Worm (Caenorhabditis elegans) whole organism, L2 larva: ENCODE measurements around the gene ceh-22.
A peak's percentile ranks its signal among the peaks of the same experiment; 100 is the strongest.

ENCODE experiments used
- C34F6.9 ChIP-seq: fragments of 150-350 bp; optimal IDR thresholded peaks from 2 replicates; lab custom pipeline; 2014; ENCODE audit warnings: missing biosample characterization, missing genetic modification characterization
- F13H6.1 ChIP-seq: sonication (generic microtip); optimal IDR thresholded peaks from 2 replicates; lab custom pipeline; 2016; ENCODE audit warnings: missing genetic modification characterization, missing compliant biosample characterization
- Y55F3AM.14 ChIP-seq: fragments of 200-800 bp; sonication (Bioruptor generic); optimal IDR thresholded peaks from 2 replicates; lab custom pipeline; 2018; ENCODE audit warnings: mild to moderate bottlenecking, missing genetic modification characterization, missing compliant biosample characterization
- alr-1 ChIP-seq: fragments of 150-350 bp; optimal IDR thresholded peaks from 2 replicates; lab custom pipeline; 2014; ENCODE audit warnings: missing biosample characterization, missing genetic modification characterization
- ama-1 ChIP-seq: fragments of 150-350 bp; optimal IDR thresholded peaks from 2 replicates; lab custom pipeline; 2018; ENCODE audit warnings: inconsistent platforms
- ceh-82 ChIP-seq: fragments of 150-350 bp; optimal IDR thresholded peaks from 2 replicates; lab custom pipeline; 2014; ENCODE audit warnings: missing biosample characterization, missing genetic modification characterization
- crh-2 ChIP-seq: sonication (generic microtip); optimal IDR thresholded peaks from 2 replicates; lab custom pipeline; 2017; ENCODE audit warnings: missing biosample characterization, missing genetic modification characterization
- egl-27 ChIP-seq: sonication (generic microtip); optimal IDR thresholded peaks from 3 replicates; lab custom pipeline; 2017; ENCODE audit warnings: missing biosample characterization, missing genetic modification reagents, missing genetic modification characterization
- elt-3 ChIP-seq: sonication (generic microtip); optimal IDR thresholded peaks from 2 replicates; lab custom pipeline; 2017; ENCODE audit warnings: missing biosample characterization, missing genetic modification characterization
- fos-1 ChIP-seq: fragments of 150-350 bp; optimal IDR thresholded peaks from 2 replicates; lab custom pipeline; 2014; ENCODE audit warnings: missing biosample characterization, missing genetic modification characterization
- gmeb-1 ChIP-seq: fragments of 150-350 bp; optimal IDR thresholded peaks from 2 replicates; lab custom pipeline; 2014; ENCODE audit warnings: missing biosample characterization, missing genetic modification characterization
- lin-11 ChIP-seq: fragments of 150-350 bp; sonication (generic microtip); optimal IDR thresholded peaks from 2 replicates; lab custom pipeline; 2014; ENCODE audit warnings: missing biosample characterization, missing genetic modification characterization, inconsistent platforms, mixed read lengths
- lin-39 ChIP-seq: fragments of 150-350 bp; optimal IDR thresholded peaks from 2 replicates; lab custom pipeline; 2014; ENCODE audit warnings: missing biosample characterization, missing genetic modification reagents, missing genetic modification characterization
- lsy-2 ChIP-seq, 2 experiments: fragments of 150-350 bp in 1 of 2; sonication (generic microtip) in 1 of 2; optimal IDR thresholded peaks; 2 replicates each; lab custom pipeline; 2014 to 2017; ENCODE audit warnings: missing biosample characterization in 2 of 2, missing genetic modification characterization in 2 of 2
- mab-5 ChIP-seq: fragments of 150-350 bp; optimal IDR thresholded peaks from 2 replicates; lab custom pipeline; 2014; ENCODE audit warnings: missing biosample characterization, missing genetic modification characterization
- mdl-1 ChIP-seq, 2 experiments: fragments of 150-350 bp in 1 of 2; sonication (generic microtip) in 1 of 2; optimal IDR thresholded peaks; 2 replicates each; lab custom pipeline; 2017; ENCODE audit warnings: missing biosample characterization in 2 of 2, missing genetic modification characterization in 2 of 2
- nhr-10 ChIP-seq: sonication (generic microtip); optimal IDR thresholded peaks from 2 replicates; lab custom pipeline; 2017; ENCODE audit warnings: missing biosample characterization, missing genetic modification characterization
- nhr-11 ChIP-seq: fragments of 150-350 bp; optimal IDR thresholded peaks from 2 replicates; lab custom pipeline; 2014; ENCODE audit warnings: missing biosample characterization, missing genetic modification characterization
- nhr-12 ChIP-seq: fragments of 150-350 bp; optimal IDR thresholded peaks from 2 replicates; lab custom pipeline; 2014; ENCODE audit warnings: missing biosample characterization, missing genetic modification characterization
- nhr-129 ChIP-seq: fragments of 150-350 bp; optimal IDR thresholded peaks from 2 replicates; lab custom pipeline; 2014; ENCODE audit warnings: missing biosample characterization, missing genetic modification characterization
- nhr-21 ChIP-seq: fragments of 150-350 bp; optimal IDR thresholded peaks from 2 replicates; lab custom pipeline; 2014; ENCODE audit warnings: missing biosample characterization, missing genetic modification characterization
- nhr-23 ChIP-seq: fragments of 150-350 bp; optimal IDR thresholded peaks from 2 replicates; lab custom pipeline; 2014; ENCODE audit warnings: missing biosample characterization, missing genetic modification reagents, missing genetic modification characterization
- nhr-237 ChIP-seq: fragments of 150-350 bp; optimal IDR thresholded peaks from 2 replicates; lab custom pipeline; 2014; ENCODE audit warnings: missing biosample characterization, missing genetic modification characterization
- nhr-25 ChIP-seq: fragments of 150-350 bp; sonication (generic microtip); optimal IDR thresholded peaks from 3 replicates; lab custom pipeline; 2014; ENCODE audit warnings: missing biosample characterization, missing genetic modification characterization
- peb-1 ChIP-seq: fragments of 150-350 bp; optimal IDR thresholded peaks from 2 replicates; lab custom pipeline; 2014; ENCODE audit warnings: missing biosample characterization, missing genetic modification characterization
- sma-3 ChIP-seq: sonication (generic microtip); optimal IDR thresholded peaks from 2 replicates; lab custom pipeline; 2016; ENCODE audit warnings: missing genetic modification reagents, missing genetic modification characterization, missing compliant biosample characterization
- sma-9 ChIP-seq, 2 experiments: fragments of 150-350 bp in 1 of 2; sonication (generic microtip) in 1 of 2; optimal IDR thresholded peaks; 2 replicates each; lab custom pipeline; 2014 to 2016; ENCODE audit warnings: missing genetic modification characterization in 2 of 2, mild to moderate bottlenecking in 1 of 2, missing biosample characterization in 1 of 2, missing compliant biosample characterization in 1 of 2, missing genetic modification reagents in 1 of 2, moderate library complexity in 1 of 2
- unc-55 ChIP-seq: fragments of 150-350 bp; sonication (generic microtip); optimal IDR thresholded peaks from 3 replicates; lab custom pipeline; 2014; ENCODE audit warnings: missing biosample characterization, missing genetic modification reagents, missing genetic modification characterization
- unc-62 ChIP-seq: fragments of 150-350 bp; optimal IDR thresholded peaks from 2 replicates; lab custom pipeline; 2014; ENCODE audit warnings: missing biosample characterization, missing genetic modification reagents, missing genetic modification characterization
- ztf-11 ChIP-seq: sonication (generic microtip); optimal IDR thresholded peaks from 2 replicates; lab custom pipeline; 2017; ENCODE audit warnings: missing biosample characterization, missing genetic modification characterization

The ceh-22 gene

DNA sequence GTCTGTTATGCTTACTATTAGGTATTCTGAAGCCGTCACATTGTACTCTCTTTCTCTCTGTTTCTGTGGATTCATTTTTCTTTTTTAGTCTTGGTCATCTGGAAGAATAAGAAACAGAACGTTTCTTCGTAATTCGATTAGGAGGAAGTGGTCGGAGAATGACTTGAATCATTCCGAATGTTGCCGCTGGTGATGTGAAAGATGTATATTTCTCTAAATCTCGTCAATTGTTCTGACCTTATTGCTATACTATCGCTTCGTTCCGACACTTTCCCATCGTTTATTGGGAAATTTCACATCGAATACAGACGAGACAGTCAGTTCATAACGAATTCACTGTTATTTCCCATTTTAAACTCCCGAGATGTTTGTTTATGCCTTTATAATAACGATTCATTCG is 7.4 kb downstream of the ceh-22 start:
- TF ChIP-seq fos-1 (tag; lab: Kevin White, UChicago) (peak; percentile 4), nhr-11 (no peak), lsy-2 (tag; optimal IDR thresholded peaks at IDR 0.05; lab: Kevin White, UChicago) (peak in 1 of 2 experiments; percentile 6)

DNA sequence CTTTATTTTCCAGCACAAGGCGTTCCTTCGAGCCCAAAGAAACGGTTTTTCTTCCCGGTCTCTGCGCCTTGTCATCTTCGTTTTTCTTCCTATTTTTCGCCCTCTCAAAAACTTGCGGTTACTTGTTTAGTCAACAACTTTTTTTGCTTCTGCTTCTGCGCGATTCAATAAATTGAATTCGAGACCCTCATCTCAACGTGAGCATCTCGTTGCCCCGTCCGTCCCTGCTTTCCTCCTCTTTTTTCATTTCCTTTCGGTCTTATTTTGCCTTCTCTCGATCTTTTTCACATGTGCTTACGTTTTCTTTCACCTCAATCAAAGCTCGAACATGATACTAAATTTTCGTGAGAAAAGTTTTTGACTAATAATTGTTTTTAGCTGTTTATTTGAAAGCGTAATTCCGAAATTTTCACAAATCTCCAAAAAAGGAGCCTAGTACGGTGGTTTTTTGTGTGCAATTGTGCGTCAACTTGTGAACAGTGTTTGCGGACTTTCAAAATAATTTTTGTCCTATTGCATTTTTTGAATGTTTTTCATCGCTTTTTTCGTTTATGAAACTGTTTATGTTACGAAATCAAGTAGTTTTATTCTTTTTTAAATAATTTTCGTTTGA is 8.4 kb downstream of the ceh-22 start:
- peak; percentile 41 for TF ChIP-seq unc-55
- peak; percentile 42 for TF ChIP-seq C34F6.9
- no peak for TF ChIP-seq nhr-237
- peak in 1 of 2 experiments; percentile 73 for TF ChIP-seq lsy-2 (tag; optimal IDR thresholded peaks at IDR 0.05; lab: Kevin White, UChicago)
- peak; percentile 3 for TF ChIP-seq nhr-129 (tag; lab: Kevin White, UChicago)

DNA sequence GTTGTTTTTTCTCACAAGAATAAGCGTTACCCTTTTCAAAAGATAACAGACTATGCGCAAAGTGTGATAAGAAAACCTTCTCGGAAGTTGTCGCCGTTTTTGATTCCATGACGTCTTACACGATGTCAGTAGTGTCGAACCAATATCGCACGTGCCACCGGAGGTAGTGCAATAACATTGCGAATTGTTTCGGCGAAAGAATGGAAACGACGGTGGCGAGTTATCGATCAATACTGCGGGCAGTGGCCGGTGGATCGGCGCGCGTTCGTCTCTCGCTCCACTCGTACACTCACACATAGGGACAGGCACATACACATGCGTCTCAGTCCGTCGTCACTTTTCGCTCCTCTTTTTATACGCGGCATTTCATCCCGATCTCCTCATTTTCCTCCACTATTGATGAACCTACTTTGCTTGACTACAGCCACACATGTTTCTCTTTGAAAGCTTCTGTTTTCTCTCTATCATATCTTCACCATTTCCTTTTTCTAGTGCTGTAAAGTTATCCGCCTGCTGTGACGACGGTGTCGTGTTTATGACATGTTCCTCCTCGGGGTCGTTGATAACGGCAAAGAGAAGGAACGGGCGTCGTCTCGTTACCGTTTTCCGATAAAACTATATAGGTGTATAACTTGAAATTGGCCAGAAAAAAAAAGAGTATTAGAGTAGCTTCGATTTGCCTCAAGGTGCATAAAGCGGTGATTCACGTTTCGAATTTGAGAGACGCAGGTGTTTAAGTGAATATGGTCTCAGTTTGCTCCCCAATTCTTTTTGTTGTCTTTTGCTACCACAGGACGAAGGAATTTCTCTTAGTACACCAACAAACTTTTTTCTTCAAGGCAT is 9.6 kb downstream of the ceh-22 start:
- no peak for TF ChIP-seq unc-62 (GFP tag; lab: Kevin White, UChicago)
- peak in 1 of 2 experiments; percentile 19 for TF ChIP-seq lsy-2 (tag; optimal IDR thresholded peaks at IDR 0.05; lab: Kevin White, UChicago)
- TF ChIP-seq ztf-11 (tag; lab: Kevin White, UChicago): no peak
- no peak for TF ChIP-seq ceh-82
- TF ChIP-seq peb-1 (tag; lab: Kevin White, UChicago): peak; percentile 11
- TF ChIP-seq crh-2 (tag; lab: Kevin White, UChicago): peak; percentile 12
- TF ChIP-seq alr-1 (tag; lab: Kevin White, UChicago): no peak
- TF ChIP-seq nhr-129 (tag; lab: Kevin White, UChicago): peak; percentile 61
- TF ChIP-seq nhr-21 (tag; lab: Kevin White, UChicago): peak; percentile 65
- TF ChIP-seq sma-9 (GFP tag; optimal IDR thresholded peaks at IDR 0.05; lab: Kevin White, UChicago): peak; percentile 46
- TF ChIP-seq sma-9 (tag; optimal IDR thresholded peaks at IDR 0.05; lab: Kevin White, UChicago): no peak
- TF ChIP-seq egl-27 (tag; lab: Kevin White, UChicago): peak; percentile 49
- TF ChIP-seq mdl-1 (tag; optimal IDR thresholded peaks at IDR 0.05; lab: Kevin White, UChicago): peak; percentile 60 to 73
- peak; percentile 62 for TF ChIP-seq F13H6.1 (tag; lab: Kevin White, UChicago)
- peak; percentile 64 for TF ChIP-seq fos-1 (tag; lab: Kevin White, UChicago)
- peak; percentile 10 for TF ChIP-seq nhr-25 (tag; lab: Kevin White, UChicago)
- peak; percentile 65 for TF ChIP-seq Y55F3AM.14 (GFP tag; lab: Kevin White, UChicago)
- TF ChIP-seq sma-3 (GFP tag; lab: Kevin White, UChicago): peak; percentile 22

DNA sequence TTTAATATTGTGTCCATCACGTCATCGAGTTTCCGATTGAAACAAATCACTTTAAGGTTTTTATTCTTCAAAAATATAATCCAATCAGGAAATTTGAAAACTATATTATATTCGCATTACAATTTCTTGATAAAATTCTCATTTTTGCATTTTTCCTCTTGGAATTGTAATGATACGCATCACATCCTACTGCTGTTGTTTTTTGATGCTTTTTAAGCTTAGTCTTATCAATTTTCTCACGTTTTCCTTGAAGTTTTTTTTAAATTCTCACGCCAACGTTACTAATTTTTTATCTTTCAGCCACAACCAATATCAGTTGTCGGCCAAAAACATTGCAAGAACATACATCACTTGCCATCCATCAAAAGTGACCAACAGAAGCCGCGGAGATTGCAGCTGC is 10.4 kb downstream of the ceh-22 start, which contains the start of gene gsp-1:
Gene gsp-1 (plus strand): TSS at position 301 of the 400 bp plus-strand sequence.
- TF ChIP-seq nhr-11 (no peak), ama-1 (lab: Kevin White, UChicago) (no peak), nhr-23 (no peak), nhr-12 (tag; lab: Kevin White, UChicago) (no peak), ceh-82 (no peak), gmeb-1 (tag; lab: Kevin White, UChicago) (no peak), fos-1 (tag; lab: Kevin White, UChicago) (no peak), egl-27 (tag; lab: Kevin White, UChicago) (no peak), sma-9 (GFP tag; optimal IDR thresholded peaks at IDR 0.05; lab: Kevin White, UChicago) (no peak), sma-9 (tag; optimal IDR thresholded peaks at IDR 0.05; lab: Kevin White, UChicago) (no peak)

DNA sequence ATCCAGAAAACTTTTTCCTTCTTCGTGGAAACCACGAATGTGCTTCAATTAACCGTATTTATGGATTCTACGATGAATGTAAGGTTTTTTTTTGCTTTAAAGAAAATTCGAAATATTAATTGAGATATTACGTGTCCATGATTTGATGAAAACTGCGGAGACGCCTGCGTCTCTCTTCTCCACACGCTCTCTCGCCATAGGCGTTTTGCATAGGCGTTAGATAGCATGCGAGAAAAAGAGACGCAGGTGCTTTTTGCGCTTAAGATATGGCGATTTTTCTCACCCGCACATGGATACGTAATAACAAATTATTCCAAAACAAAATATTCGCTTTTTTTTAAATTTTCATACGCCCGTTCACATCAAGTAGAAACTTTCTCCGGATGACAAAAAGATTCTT is 11.7 kb downstream of the ceh-22 start:
- TF ChIP-seq unc-62 (GFP tag; lab: Kevin White, UChicago) (no peak), nhr-12 (tag; lab: Kevin White, UChicago) (no peak), mab-5 (tag; lab: Kevin White, UChicago) (no peak), lin-39 (tag; lab: Kevin White, UChicago) (no peak), elt-3 (tag; lab: Kevin White, UChicago) (no peak), lin-11 (tag; lab: Kevin White, UChicago) (no peak), F13H6.1 (tag; lab: Kevin White, UChicago) (no peak), nhr-10 (no peak), sma-3 (GFP tag; lab: Kevin White, UChicago) (no peak), fos-1 (tag; lab: Kevin White, UChicago) (no peak)
- TF ChIP-seq, all 48 proteins: peak for 0
